Worm (Caenorhabditis elegans): ENCODE results near the gene C30B5.6.

C30B5.6 gene

ce11 chrII:6246054-6246453 is 23.6 kb upstream of the C30B5.6 start, which contains the start of gene lelo-1:
Gene lelo-1 (plus strand): TSS chrII:6246354.
- no peak for TF ChIP-seq hnd-1 (tag; optimal IDR thresholded peaks at IDR 0.05)
- TF ChIP-seq ceh-13 (GFP tag; optimal IDR thresholded peaks at IDR 0.05) = no peak
- no peak for TF ChIP-seq aly-1 (tag; optimal IDR thresholded peaks at IDR 0.05)

- TF ChIP-seq tbx-11 (GFP tag; IDR thresholded peaks at IDR 0.05) = no peak
- no peak for TF ChIP-seq hmbx-1 (tag; optimal IDR thresholded peaks at IDR 0.05)
- TF ChIP-seq sea-1 (GFP tag; conservative IDR thresholded peaks at IDR 0.05) = no peak
- no peak for TF ChIP-seq aly-1 (tag; optimal IDR thresholded peaks at IDR 0.05)
- no peak for TF ChIP-seq ets-7 (tag; optimal IDR thresholded peaks at IDR 0.05)
- TF ChIP-seq flt-1 (GFP tag; IDR thresholded peaks at IDR 0.05) = no peak
- TF ChIP-seq pes-1 (GFP tag; IDR thresholded peaks at IDR 0.05) = no peak
- no peak for TF ChIP-seq ceh-13 (GFP tag; optimal IDR thresholded peaks at IDR 0.05)
- TF ChIP-seq B0310.2 (tag; optimal IDR thresholded peaks at IDR 0.05) = no peak
- no peak for TF ChIP-seq tbx-37 (GFP tag; conservative IDR thresholded peaks at IDR 0.05)
- TF ChIP-seq ceh-36 (tag; optimal IDR thresholded peaks at IDR 0.05) = no peak
- no peak for TF ChIP-seq hmg-4 (GFP tag; optimal IDR thresholded peaks at IDR 0.05)
- no peak for TF ChIP-seq scrt-1 (GFP tag; IDR thresholded peaks at IDR 0.05)
- no peak for TF ChIP-seq hnd-1 (tag; optimal IDR thresholded peaks at IDR 0.05)
- TF ChIP-seq F13C5.2 (tag; optimal IDR thresholded peaks at IDR 0.05) = no peak
- no peak for TF ChIP-seq ama-1 (optimal IDR thresholded peaks at IDR 0.05)
- TF ChIP-seq tra-4 (tag; optimal IDR thresholded peaks at IDR 0.05) = no peak
Observed at ce11 chrII:6245199-6245702, 22.8 kb upstream of the C30B5.6 start, which contains the start of gene blos-4. Gene blos-4 (plus strand): TSS chrII:6245249.

- TF ChIP-seq tbx-37 (GFP tag; conservative IDR thresholded peaks at IDR 0.05) (no peak), flt-1 (GFP tag; IDR thresholded peaks at IDR 0.05) (no peak), ceh-36 (tag; optimal IDR thresholded peaks at IDR 0.05) (no peak)
Observed at ce11 chrII:6244171-6244570, 21.7 kb upstream of the C30B5.6 start, which contains the start of gene tat-4. Gene tat-4 (minus strand): TSS chrII:6244287.

- TF ChIP-seq hmbx-1 (tag; optimal IDR thresholded peaks at IDR 0.05) = no peak
- no peak for TF ChIP-seq tra-4 (tag; optimal IDR thresholded peaks at IDR 0.05)
- TF ChIP-seq flt-1 (GFP tag; IDR thresholded peaks at IDR 0.05) = no peak
- TF ChIP-seq ama-1 (optimal IDR thresholded peaks at IDR 0.05) = no peak
- no peak for TF ChIP-seq ceh-13 (GFP tag; optimal IDR thresholded peaks at IDR 0.05)
- no peak for TF ChIP-seq ets-7 (tag; optimal IDR thresholded peaks at IDR 0.05)
- TF ChIP-seq hnd-1 (tag; optimal IDR thresholded peaks at IDR 0.05) = no peak
- no peak for TF ChIP-seq tbx-11 (GFP tag; IDR thresholded peaks at IDR 0.05)
- TF ChIP-seq sea-1 (GFP tag; conservative IDR thresholded peaks at IDR 0.05) = no peak
- no peak for TF ChIP-seq B0310.2 (tag; optimal IDR thresholded peaks at IDR 0.05)
- TF ChIP-seq scrt-1 (GFP tag; IDR thresholded peaks at IDR 0.05) = no peak
- no peak for TF ChIP-seq pes-1 (GFP tag; IDR thresholded peaks at IDR 0.05)
Observed at ce11 chrII:6241758-6242157, 19.3 kb upstream of the C30B5.6 start, which contains the start of gene T24H7.8. Gene T24H7.8 (plus strand): TSS chrII:6242058.

ce11 chrII:6236093-6236945 is 13.9 kb upstream of the C30B5.6 start:
- no peak for TF ChIP-seq hmbx-1 (tag; optimal IDR thresholded peaks at IDR 0.05)
- no peak for TF ChIP-seq hmg-4 (GFP tag; optimal IDR thresholded peaks at IDR 0.05)
- no peak for TF ChIP-seq tbx-11 (GFP tag; IDR thresholded peaks at IDR 0.05)
- no peak for TF ChIP-seq ets-7 (tag; optimal IDR thresholded peaks at IDR 0.05)

ce11 chrII:6235432-6236092 is 13.1 kb upstream of the C30B5.6 start, which contains the start of gene T24H7.9:
Gene T24H7.9 (minus strand): TSS chrII:6235505.
- no peak for TF ChIP-seq tbx-37 (GFP tag; conservative IDR thresholded peaks at IDR 0.05)
- TF ChIP-seq B0310.2 (tag; optimal IDR thresholded peaks at IDR 0.05) = no peak
- TF ChIP-seq sea-1 (GFP tag; conservative IDR thresholded peaks at IDR 0.05) = no peak
- no peak for TF ChIP-seq hnd-1 (tag; optimal IDR thresholded peaks at IDR 0.05)

ce11 chrII:6230116-6230515 is 7.7 kb upstream of the C30B5.6 start:
- TF ChIP-seq F13C5.2 (tag; optimal IDR thresholded peaks at IDR 0.05) = no peak
- no peak for TF ChIP-seq sea-1 (GFP tag; conservative IDR thresholded peaks at IDR 0.05)
- no peak for TF ChIP-seq flt-1 (GFP tag; IDR thresholded peaks at IDR 0.05)
- TF ChIP-seq ets-7 (tag; optimal IDR thresholded peaks at IDR 0.05) = no peak
- no peak for TF ChIP-seq B0310.2 (tag; optimal IDR thresholded peaks at IDR 0.05)

ce11 chrII:6226995-6227394 is 4.5 kb upstream of the C30B5.6 start, which contains the start of gene srsy-2:
Gene srsy-2 (minus strand): TSS chrII:6227095.
- no peak for TF ChIP-seq tbx-11 (GFP tag; IDR thresholded peaks at IDR 0.05)
- no peak for TF ChIP-seq hmg-4 (GFP tag; optimal IDR thresholded peaks at IDR 0.05)
- no peak for TF ChIP-seq ama-1 (optimal IDR thresholded peaks at IDR 0.05)
- no peak for TF ChIP-seq scrt-1 (GFP tag; IDR thresholded peaks at IDR 0.05)
